Fruit fly (Drosophila melanogaster) whole organism, embryonic: ENCODE data around the gene Spn38F.

ENCODE experiments used
- Bgb ChIP-seq: fragments of 200-800 bp; sonication (Bioruptor generic); IDR thresholded peaks from 2 replicates; pipeline ENCODE4 v1.3.6; 2022; ENCODE audit warnings: missing biosample characterization, missing genetic modification characterization; ENCODE audit not compliant: partially characterized antibody
- CG11085 ChIP-seq: fragments of 200-800 bp; sonication (Bioruptor generic); IDR thresholded peaks from 2 replicates; pipeline ENCODE4 v1.3.6; 2022; ENCODE audit warnings: missing biosample characterization, missing genetic modification characterization
- CG11560 ChIP-seq: fragments of 200-800 bp; sonication (Bioruptor generic); IDR thresholded peaks from 3 replicates; pipeline ENCODE4 v1.3.6; 2022; ENCODE audit warnings: missing biosample characterization, missing genetic modification characterization
- CG14965 ChIP-seq: fragments of 200-800 bp; sonication (Bioruptor generic); optimal IDR thresholded peaks from 2 replicates; lab custom pipeline; 2016; ENCODE audit warnings: missing biosample characterization, missing genetic modification characterization, borderline replicate concordance
- CG17802 ChIP-seq: fragments of 200-800 bp; sonication (Bioruptor generic); optimal IDR thresholded peaks from 2 replicates; lab custom pipeline; 2018; ENCODE audit warnings: missing biosample characterization, mild to moderate bottlenecking, missing genetic modification characterization, moderate library complexity
- CG18262 ChIP-seq: fragments of 200-800 bp; optimal IDR thresholded peaks from 3 replicates; lab custom pipeline; 2019; ENCODE audit warnings: missing biosample characterization, mild to moderate bottlenecking, missing genetic modification characterization, moderate library complexity
- CG18476 ChIP-seq: fragments of 200-800 bp; sonication (Bioruptor generic); optimal IDR thresholded peaks from 2 replicates; lab custom pipeline; 2016; ENCODE audit warnings: missing biosample characterization, mild to moderate bottlenecking, missing genetic modification characterization
- CG18599 ChIP-seq: fragments of 200-800 bp; sonication (Bioruptor generic); optimal IDR thresholded peaks from 3 replicates; lab custom pipeline; 2017; ENCODE audit warnings: missing biosample characterization, missing genetic modification characterization, mild to moderate bottlenecking, moderate library complexity, missing genetic modification reagents
- CG3163 ChIP-seq: fragments of 200-800 bp; sonication (Bioruptor generic); optimal IDR thresholded peaks from 3 replicates; lab custom pipeline; 2016; ENCODE audit warnings: missing biosample characterization, missing genetic modification characterization
- CG4282 ChIP-seq: fragments of 200-800 bp; sonication (Bioruptor generic); optimal IDR thresholded peaks from 2 replicates; lab custom pipeline; 2016; ENCODE audit warnings: missing biosample characterization, missing genetic modification characterization
- CG43689 ChIP-seq: fragments of 200-800 bp; sonication (Bioruptor generic); IDR thresholded peaks from 2 replicates; pipeline ENCODE4 v1.3.6; 2022; ENCODE audit warnings: missing biosample characterization, missing genetic modification characterization
- CG5953 ChIP-seq: fragments of 200-800 bp; sonication (Bioruptor generic); IDR thresholded peaks from 2 replicates; pipeline ENCODE4 v1.3.6; 2022; ENCODE audit warnings: missing biosample characterization, missing genetic modification characterization
- CG6254 ChIP-seq: fragments of 200-800 bp; sonication (Bioruptor generic); optimal IDR thresholded peaks from 3 replicates; lab custom pipeline; 2017; ENCODE audit warnings: mild to moderate bottlenecking, missing biosample characterization, missing genetic modification reagents, missing genetic modification characterization
- CG6654 ChIP-seq: fragments of 200-800 bp; sonication (Bioruptor generic); optimal IDR thresholded peaks from 2 replicates; lab custom pipeline; 2017; ENCODE audit warnings: missing biosample characterization, mild to moderate bottlenecking, missing genetic modification characterization
- CG6791 ChIP-seq: fragments of 200-800 bp; sonication (Bioruptor generic); IDR thresholded peaks from 3 replicates; pipeline ENCODE4 v1.3.6; 2022; ENCODE audit warnings: missing biosample characterization, missing genetic modification characterization; ENCODE audit not compliant: partially characterized antibody
- CG8359 ChIP-seq: fragments of 200-800 bp; sonication (Bioruptor generic); optimal IDR thresholded peaks from 2 replicates; lab custom pipeline; 2017; ENCODE audit warnings: missing biosample characterization, mild to moderate bottlenecking, missing genetic modification characterization, borderline replicate concordance
- CTCF ChIP-seq: fragments of 200-800 bp; sonication (Bioruptor generic); optimal IDR thresholded peaks from 2 replicates; lab custom pipeline; 2017; ENCODE audit warnings: missing biosample characterization, mild to moderate bottlenecking, missing genetic modification characterization, moderate library complexity
- Dp ChIP-seq: fragments of 200-800 bp; sonication (Bioruptor generic); optimal IDR thresholded peaks from 2 replicates; lab custom pipeline; 2018; ENCODE audit warnings: missing biosample characterization, mild to moderate bottlenecking, missing genetic modification characterization, moderate library complexity
- Hr3 ChIP-seq: fragments of 200-800 bp; sonication (Bioruptor generic); optimal IDR thresholded peaks from 3 replicates; lab custom pipeline; 2016; ENCODE audit warnings: missing biosample characterization, missing genetic modification characterization
- Hsf ChIP-seq: fragments of 200-800 bp; sonication (Bioruptor generic); optimal IDR thresholded peaks from 3 replicates; lab custom pipeline; 2016; ENCODE audit warnings: missing biosample characterization, missing genetic modification characterization
- Lhr ChIP-seq: fragments of 200-800 bp; sonication (Bioruptor generic); optimal IDR thresholded peaks from 3 replicates; lab custom pipeline; 2017; ENCODE audit warnings: mild to moderate bottlenecking, missing biosample characterization, missing genetic modification reagents, missing genetic modification characterization
- Max ChIP-seq: fragments of 200-800 bp; sonication (Bioruptor generic); optimal IDR thresholded peaks from 2 replicates; lab custom pipeline; 2016; ENCODE audit warnings: missing biosample characterization, mild to moderate bottlenecking, missing genetic modification characterization
- Neu2 ChIP-seq: fragments of 200-800 bp; sonication (Bioruptor generic); optimal IDR thresholded peaks from 3 replicates; lab custom pipeline; 2016; ENCODE audit warnings: missing biosample characterization, missing genetic modification characterization, borderline replicate concordance
- Nf-YA ChIP-seq: fragments of 200-800 bp; sonication (Bioruptor generic); IDR thresholded peaks from 2 replicates; pipeline ENCODE4 v1.3.6; 2022; ENCODE audit warnings: missing biosample characterization, missing genetic modification characterization
- Nf-YB ChIP-seq: fragments of 200-800 bp; sonication (Bioruptor generic); optimal IDR thresholded peaks from 3 replicates; lab custom pipeline; 2019; ENCODE audit warnings: missing biosample characterization, mild to moderate bottlenecking, missing genetic modification characterization, moderate library complexity
- Sin3A ChIP-seq: fragments of >200 bp; optimal IDR thresholded peaks from 2 replicates; lab custom pipeline; 2018
- Spps ChIP-seq: fragments of 200-800 bp; sonication (Bioruptor generic); optimal IDR thresholded peaks from 2 replicates; lab custom pipeline; 2018; ENCODE audit warnings: missing biosample characterization, mild to moderate bottlenecking, missing genetic modification characterization
- ab ChIP-seq: fragments of 200-800 bp; sonication (Bioruptor generic); optimal IDR thresholded peaks from 2 replicates; lab custom pipeline; 2016; ENCODE audit warnings: missing biosample characterization, missing genetic modification characterization
- ac ChIP-seq: fragments of 200-800 bp; sonication (Bioruptor generic); optimal IDR thresholded peaks from 3 replicates; lab custom pipeline; 2017; ENCODE audit warnings: missing biosample characterization, mild to moderate bottlenecking, missing genetic modification characterization
- amos ChIP-seq: fragments of 200-800 bp; sonication (Bioruptor generic); IDR thresholded peaks from 2 replicates; pipeline ENCODE4 v1.3.6; 2022; ENCODE audit warnings: missing biosample characterization, missing genetic modification characterization; ENCODE audit not compliant: partially characterized antibody
- br ChIP-seq: fragments of >200 bp; optimal IDR thresholded peaks from 2 replicates; lab custom pipeline; 2017
- cato ChIP-seq: fragments of 200-800 bp; sonication (Bioruptor generic); optimal IDR thresholded peaks from 2 replicates; lab custom pipeline; 2016; ENCODE audit warnings: missing biosample characterization, missing genetic modification characterization, borderline replicate concordance
- chinmo ChIP-seq: fragments of 200-800 bp; sonication (Bioruptor generic); IDR thresholded peaks from 4 replicates; pipeline ENCODE4 v1.3.6; 2022; ENCODE audit warnings: missing biosample characterization, missing genetic modification characterization; ENCODE audit not compliant: partially characterized antibody
- dan ChIP-seq: fragments of 200-800 bp; sonication (Bioruptor generic); IDR thresholded peaks from 2 replicates; pipeline ENCODE4 v1.3.6; 2022; ENCODE audit warnings: missing biosample characterization, missing genetic modification characterization
- dmrt11E ChIP-seq: fragments of 200-800 bp; sonication (Bioruptor generic); optimal IDR thresholded peaks from 3 replicates; lab custom pipeline; 2018; ENCODE audit warnings: missing biosample characterization, mild to moderate bottlenecking, missing genetic modification characterization, moderate library complexity
- ems ChIP-seq: fragments of 200-800 bp; sonication (Bioruptor generic); optimal IDR thresholded peaks from 3 replicates; lab custom pipeline; 2016; ENCODE audit warnings: missing biosample characterization, missing genetic modification characterization
- eyg ChIP-seq: fragments of 200-800 bp; sonication (Bioruptor generic); optimal IDR thresholded peaks from 3 replicates; lab custom pipeline; 2016; ENCODE audit warnings: missing biosample characterization, missing genetic modification characterization
- gcm ChIP-seq: fragments of 200-800 bp; sonication (Bioruptor generic); optimal IDR thresholded peaks from 2 replicates; lab custom pipeline; 2019; ENCODE audit warnings: missing biosample characterization, mild to moderate bottlenecking, missing genetic modification characterization, moderate library complexity
- lola ChIP-seq, 3 experiments: fragments of >200 bp in 2 of 3; fragments of 200-800 bp in 1 of 3; sonication (Bioruptor generic) in 1 of 3; optimal IDR thresholded peaks; 2 replicates each; lab custom pipeline; 2017 to 2019; ENCODE audit warnings: missing biosample characterization in 3 of 3, missing genetic modification characterization in 3 of 3, mild to moderate bottlenecking in 1 of 3, moderate library complexity in 1 of 3
- nau ChIP-seq: fragments of 200-800 bp; sonication (Bioruptor generic); optimal IDR thresholded peaks from 3 replicates; lab custom pipeline; 2017; ENCODE audit warnings: missing biosample characterization, mild to moderate bottlenecking, missing genetic modification characterization, missing genetic modification reagents
- onecut ChIP-seq: fragments of 200-800 bp; sonication (Bioruptor generic); IDR thresholded peaks from 2 replicates; pipeline ENCODE4 v1.3.6; 2022; ENCODE audit warnings: missing biosample characterization, missing genetic modification characterization
- phol ChIP-seq: fragments of 200-800 bp; sonication (Bioruptor generic); optimal IDR thresholded peaks from 3 replicates; lab custom pipeline; 2018; ENCODE audit warnings: missing biosample characterization, mild to moderate bottlenecking, missing genetic modification characterization, moderate library complexity
- schlank ChIP-seq: fragments of 200-800 bp; sonication (Bioruptor generic); optimal IDR thresholded peaks from 2 replicates; lab custom pipeline; 2018; ENCODE audit warnings: missing biosample characterization, mild to moderate bottlenecking, missing genetic modification characterization
- sima ChIP-seq: fragments of 200-800 bp; sonication (Bioruptor generic); optimal IDR thresholded peaks from 2 replicates; lab custom pipeline; 2016; ENCODE audit warnings: missing biosample characterization, missing genetic modification characterization
- slou ChIP-seq: fragments of 200-800 bp; sonication (Bioruptor generic); optimal IDR thresholded peaks from 3 replicates; lab custom pipeline; 2016; ENCODE audit warnings: missing biosample characterization, missing genetic modification characterization
- sob ChIP-seq: fragments of 200-800 bp; sonication (Bioruptor generic); IDR thresholded peaks from 2 replicates; pipeline ENCODE4 v1.3.6; 2022; ENCODE audit warnings: missing biosample characterization, missing genetic modification characterization
- tgo ChIP-seq: fragments of 200-800 bp; sonication (Bioruptor generic); IDR thresholded peaks from 3 replicates; pipeline ENCODE4 v1.3.6; 2022; ENCODE audit warnings: missing biosample characterization, missing genetic modification characterization
- unpg ChIP-seq: fragments of 200-800 bp; sonication (Bioruptor generic); optimal IDR thresholded peaks from 3 replicates; lab custom pipeline; 2018; ENCODE audit warnings: missing biosample characterization, mild to moderate bottlenecking, missing genetic modification characterization, moderate library complexity
- wek ChIP-seq: fragments of 200-800 bp; sonication (Bioruptor generic); optimal IDR thresholded peaks from 3 replicates; lab custom pipeline; 2018; ENCODE audit warnings: missing biosample characterization, mild to moderate bottlenecking, missing genetic modification characterization, moderate library complexity

Gene Spn38F

DNA sequence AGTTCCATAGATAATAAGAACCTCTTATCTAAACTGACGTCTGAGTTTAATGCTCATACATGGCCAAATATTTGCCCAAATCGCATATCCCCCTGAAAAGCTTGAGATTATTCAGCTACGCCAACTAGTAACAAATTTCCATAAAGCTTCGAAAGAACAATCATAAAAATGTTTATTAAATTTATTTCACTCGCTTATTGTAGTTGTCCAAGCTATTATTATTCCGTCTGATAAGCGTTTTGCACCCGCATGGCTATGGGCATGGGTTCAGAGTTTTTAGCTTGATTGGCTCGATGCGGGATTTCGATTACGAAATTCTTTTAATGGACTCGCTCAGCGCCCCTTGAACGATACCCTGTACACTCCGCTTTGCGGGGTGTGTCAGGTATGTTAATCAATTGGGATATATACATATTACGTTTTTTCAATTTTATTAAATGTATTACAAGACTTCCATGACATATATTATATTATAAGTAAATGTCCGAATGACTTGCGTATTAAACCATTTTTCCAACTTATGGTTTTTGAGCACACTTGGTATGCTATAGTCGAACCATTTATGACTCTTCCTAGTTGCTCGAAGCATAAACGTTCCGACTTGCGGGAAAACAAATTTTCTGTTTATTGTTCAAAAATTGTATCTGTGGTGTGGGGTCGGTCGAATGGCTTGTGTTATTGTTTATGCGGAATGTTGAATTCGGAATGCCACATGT is 32.0 kb downstream of the Spn38F start (continued):
- no peak; the same call in 1 of the 2 replicates for TF ChIP-seq dan (GFP tag; lab: Robert Waterston, UW)
- peak; percentile 85 for TF ChIP-seq schlank (tag; lab: Kevin White, UChicago)
- peak; percentile 60 for TF ChIP-seq CTCF (GFP tag; lab: Kevin White, UChicago)
- peak; percentile 7 for TF ChIP-seq CG3163 (GFP tag; lab: Kevin White, UChicago)
- peak; percentile 96 for TF ChIP-seq CG18262
- TF ChIP-seq ac (GFP tag; lab: Kevin White, UChicago), result peak; percentile 62
- TF ChIP-seq nau (GFP tag; lab: Kevin White, UChicago), result peak; percentile 92
- peak; percentile 84 for TF ChIP-seq CG6654 (GFP tag; lab: Kevin White, UChicago)
- TF ChIP-seq CG6254, result peak; percentile 88
- TF ChIP-seq CG14965 (GFP tag; lab: Kevin White, UChicago), result peak; percentile 19
- peak; percentile 75 for TF ChIP-seq CG17802
- TF ChIP-seq ems (GFP tag; lab: Kevin White, UChicago), result peak; percentile 86
- peak; percentile 84 for TF ChIP-seq cato (GFP tag; lab: Kevin White, UChicago)
- peak; percentile 88 for TF ChIP-seq CG18476 (GFP tag; lab: Kevin White, UChicago)
- peak; percentile 29; the same call in 1 of the 2 replicates for TF ChIP-seq amos (GFP tag; lab: Robert Waterston, UW)
- peak; percentile 87 for TF ChIP-seq Nf-YA (GFP tag; lab: Robert Waterston, UW)
- TF ChIP-seq CG6791 (GFP tag; lab: Robert Waterston, UW), result peak; percentile 71
- peak; percentile 96 for TF ChIP-seq Hr3 (GFP tag; lab: Kevin White, UChicago)
- peak; percentile 93 for TF ChIP-seq slou (GFP tag; lab: Kevin White, UChicago)
- TF ChIP-seq Bgb, result peak; percentile 75
- TF ChIP-seq CG18599, result peak; percentile 98
- peak; percentile 91 for TF ChIP-seq CG5953 (GFP tag; lab: Robert Waterston, UW)
- TF ChIP-seq sob (GFP tag; lab: Robert Waterston, UW), result peak; percentile 95
- peak; percentile 92 for TF ChIP-seq Spps (tag; lab: Kevin White, UChicago)
- peak; percentile 94 for TF ChIP-seq Hsf (GFP tag; lab: Kevin White, UChicago)
- peak; percentile 80; the same call in 3 of the 4 replicates for TF ChIP-seq chinmo (GFP tag; lab: Robert Waterston, UW)
- TF ChIP-seq eyg (GFP tag; lab: Kevin White, UChicago), result no peak
- TF ChIP-seq br (lab: Kevin White, UChicago), result no peak
- peak; percentile 30 for TF ChIP-seq ab (GFP tag; lab: Kevin White, UChicago)
- TF ChIP-seq CG4282 (GFP tag; lab: Kevin White, UChicago), result peak; percentile 63
- TF ChIP-seq lola (GFP tag; optimal IDR thresholded peaks at IDR 0.05; lab: Kevin White, UChicago), result peak in 1 of 3 experiments; percentile 92
- TF ChIP-seq Dp (GFP tag; lab: Kevin White, UChicago), result peak; percentile 12
- peak; percentile 87 for TF ChIP-seq CG11560 (tag; lab: Robert Waterston, UW)
- TF ChIP-seq wek (GFP tag; lab: Kevin White, UChicago), result peak; percentile 70
- TF ChIP-seq dmrt11E (tag; lab: Kevin White, UChicago), result peak; percentile 94
- TF ChIP-seq unpg (GFP tag; lab: Kevin White, UChicago), result peak; percentile 97
- TF ChIP-seq CG43689, result peak; percentile 93
- no peak for TF ChIP-seq Sin3A
- peak; percentile 48 for TF ChIP-seq sima (GFP tag; lab: Kevin White, UChicago)
- TF ChIP-seq gcm (GFP tag; lab: Kevin White, UChicago), result peak; percentile 98
- TF ChIP-seq Neu2 (GFP tag; lab: Kevin White, UChicago), result no peak
- TF ChIP-seq Max (GFP tag; lab: Kevin White, UChicago), result peak; percentile 88
- peak; percentile 94 for TF ChIP-seq tgo (GFP tag; lab: Robert Waterston, UW)
- peak; percentile 79 for TF ChIP-seq Lhr (GFP tag; lab: Kevin White, UChicago)
- TF ChIP-seq onecut (GFP tag; lab: Robert Waterston, UW), result peak; percentile 82
- peak; percentile 95 for TF ChIP-seq phol
- TF ChIP-seq CG8359 (GFP tag; lab: Kevin White, UChicago), result peak; percentile 84
- peak; percentile 91 for TF ChIP-seq CG11085
- peak; percentile 85 for TF ChIP-seq Nf-YB (GFP tag; lab: Kevin White, UChicago)
